Fruit fly (Drosophila melanogaster) whole organism: ENCODE data around the gene CG11786.

ENCODE experiments used
- CG8478 ChIP-seq: fragments of >200 bp; optimal IDR thresholded peaks from 2 replicates; lab custom pipeline; 2018; ENCODE audit warnings: inconsistent platforms
- Dll ChIP-seq: fragments of >200 bp; optimal IDR thresholded peaks from 2 replicates; lab custom pipeline; 2017
- EcR ChIP-seq, 2 experiments: fragments of >200 bp; optimal IDR thresholded peaks; 2 replicates each; lab custom pipeline; 2017; ENCODE audit warnings: missing biosample characterization in 2 of 2, missing genetic modification characterization in 2 of 2, missing genetic modification reagents in 2 of 2
- psq ChIP-seq: fragments of >200 bp; optimal IDR thresholded peaks from 2 replicates; lab custom pipeline; 2017

dm6 chr3R:25047504-25047903 is 1.4 kb downstream of the CG11786 start, which contains the start of gene CG11790:
- TF ChIP-seq Dll (lab: Kevin White, UChicago) (no peak), CG8478 (lab: Kevin White, UChicago) (no peak), psq (lab: Kevin White, UChicago) (no peak), EcR (GFP tag; optimal IDR thresholded peaks at IDR 0.05; lab: Kevin White, UChicago) (no peak)
